Fruit fly (Drosophila melanogaster): ENCODE data around the gene ftz.

dm6 chr3R:6888795-6889194 lies 24.7 kb downstream of the ftz start:
- TF ChIP-seq CTCF (optimal IDR thresholded peaks at IDR 0.05), result no peak
- TF ChIP-seq CG8478 (optimal IDR thresholded peaks at IDR 0.05), result no peak
